Fruit fly (Drosophila melanogaster): Measurements from ENCODE around the gene krz.

krz gene

DNA sequence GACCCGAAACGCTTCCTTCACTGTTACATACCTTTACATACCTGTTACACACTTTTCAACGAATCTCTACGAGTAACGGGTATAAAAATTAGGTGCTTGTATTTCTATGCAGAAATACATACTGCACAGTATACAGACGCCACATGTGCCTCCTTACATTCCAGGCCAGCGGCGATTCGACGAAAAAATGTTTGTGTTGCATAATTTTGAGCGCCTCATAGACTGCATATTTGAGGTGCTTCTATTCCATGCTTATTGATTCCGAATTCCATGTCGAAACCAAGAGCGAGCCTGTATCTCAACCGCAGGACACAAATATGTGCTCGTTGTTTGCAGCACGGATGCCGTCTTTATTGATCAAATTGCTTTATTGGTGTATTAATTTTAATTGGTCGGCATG, 45.5 kb downstream of the krz start:
- TF ChIP-seq eg (GFP tag; IDR thresholded peaks at IDR 0.05) = 0 out of 3 replicates have a peak, but pooled peaks have one; percentile 24
- no peak for TF ChIP-seq achi (GFP tag; optimal IDR thresholded peaks at IDR 0.05)
